Worm (Caenorhabditis elegans): Measurements from ENCODE around the gene snf-9.

The snf-9 gene

DNA sequence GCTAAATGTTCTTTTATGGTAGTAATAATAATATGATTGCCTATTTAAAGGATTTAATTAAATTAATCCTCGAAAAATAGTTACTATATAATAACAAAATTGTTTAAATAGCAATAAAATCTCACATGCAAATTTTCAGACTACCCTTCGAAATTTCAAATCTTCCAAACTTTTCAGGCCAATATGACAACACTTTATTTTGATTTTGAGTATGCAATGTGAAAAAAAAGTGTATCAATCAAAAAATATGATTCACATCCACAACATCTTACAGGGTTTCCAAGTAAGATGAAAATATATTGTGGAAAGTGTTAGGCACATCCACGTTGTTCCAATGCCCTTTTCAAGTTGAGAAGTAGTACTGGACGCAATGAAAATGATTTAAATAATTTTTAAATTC lies at the start of gene snf-9:
TSS of gene snf-9 (plus strand) at position 301 of the 400 bp plus-strand sequence.
- no peak for TF ChIP-seq unc-62 (GFP tag; optimal IDR thresholded peaks at IDR 0.05)

DNA sequence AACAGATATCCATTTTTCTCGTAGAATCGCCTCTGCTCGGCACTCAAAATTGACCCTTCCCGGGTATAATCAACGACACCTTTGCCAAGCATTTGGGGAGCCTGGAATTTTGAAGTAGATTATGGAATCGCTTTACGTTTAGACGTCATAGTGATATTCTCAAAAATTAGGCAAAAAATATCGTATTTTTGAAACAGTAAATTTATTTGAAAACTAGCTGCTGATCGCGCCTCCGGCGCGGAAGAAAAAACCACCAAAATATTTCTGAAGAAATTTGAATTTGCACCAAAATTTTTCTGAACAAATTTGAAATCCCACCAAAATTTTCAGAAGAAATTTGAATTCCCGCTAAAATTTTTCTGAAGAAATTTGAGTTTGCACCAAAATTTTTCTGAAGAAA lies 49.6 kb upstream of the snf-9 start, which contains the start of gene ZK550.6:
TSS of gene ZK550.6 (minus strand) at position 101 of the 400 bp plus-strand sequence.
- TF ChIP-seq unc-62 (GFP tag; optimal IDR thresholded peaks at IDR 0.05) = no peak

DNA sequence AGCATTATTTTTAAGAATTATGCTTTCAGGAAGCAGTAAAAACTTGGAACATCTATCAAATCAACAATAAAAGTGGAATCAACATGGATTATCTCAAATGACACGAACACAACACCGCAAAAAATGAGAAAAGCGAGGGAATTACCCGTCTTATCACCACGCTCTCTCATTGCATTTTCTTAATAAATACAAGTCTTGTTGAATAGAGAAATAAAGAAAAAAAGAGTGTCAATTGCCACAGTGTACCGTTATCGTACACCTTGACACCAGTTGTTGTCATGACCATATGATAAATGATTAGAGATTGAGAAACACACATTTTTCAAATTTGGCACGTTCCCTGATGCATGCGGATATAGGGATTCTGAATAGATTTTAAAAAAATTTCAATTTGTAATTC lies 48.2 kb upstream of the snf-9 start:
- TF ChIP-seq unc-62 (GFP tag; optimal IDR thresholded peaks at IDR 0.05) = no peak

DNA sequence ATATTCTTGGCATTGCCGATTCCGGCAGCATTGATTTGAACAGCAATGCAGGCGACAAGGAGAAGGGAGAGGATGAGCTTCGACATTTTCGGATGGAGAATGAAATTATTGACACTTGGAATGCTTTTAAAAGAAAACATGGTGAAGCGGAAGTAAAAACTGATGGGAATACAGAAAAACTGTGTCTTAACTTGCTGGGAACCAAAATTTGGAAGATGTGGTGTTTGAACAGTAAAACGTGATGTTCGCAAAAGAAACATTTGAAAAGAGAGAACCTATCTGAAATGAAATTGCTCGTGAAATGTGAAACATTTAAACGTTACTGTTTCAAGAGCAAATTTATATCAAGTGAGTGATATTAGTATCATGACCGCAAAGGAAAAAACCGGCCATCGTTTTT lies 47.2 kb upstream of the snf-9 start, which contains the start of gene F26D10.13:
TSS of gene F26D10.13 (minus strand) at position 101 of the 400 bp plus-strand sequence.
- TF ChIP-seq unc-62 (GFP tag; optimal IDR thresholded peaks at IDR 0.05) = no peak

DNA sequence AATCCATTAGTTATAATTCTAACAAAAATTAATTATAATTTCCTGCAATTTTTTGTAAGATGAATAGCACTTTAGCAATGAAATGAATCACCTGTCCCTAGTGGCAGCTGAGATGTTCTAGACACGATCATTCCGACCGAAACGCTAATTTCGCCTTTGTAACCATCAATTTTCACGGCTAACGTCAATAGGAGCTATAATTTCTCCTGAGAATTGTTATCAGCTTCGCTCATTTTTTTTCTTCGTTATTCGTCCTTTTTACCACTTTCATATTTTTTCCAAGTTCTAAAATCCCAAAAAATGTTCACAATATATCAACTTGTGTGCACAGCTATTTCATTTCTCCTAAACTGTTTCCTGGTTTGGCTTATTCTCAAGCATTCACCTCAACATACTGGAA lies 46.7 kb upstream of the snf-9 start, which contains the start of gene str-187:
TSS of gene str-187 (plus strand) at position 301 of the 400 bp plus-strand sequence.
- TF ChIP-seq unc-62 (GFP tag; optimal IDR thresholded peaks at IDR 0.05) = no peak

DNA sequence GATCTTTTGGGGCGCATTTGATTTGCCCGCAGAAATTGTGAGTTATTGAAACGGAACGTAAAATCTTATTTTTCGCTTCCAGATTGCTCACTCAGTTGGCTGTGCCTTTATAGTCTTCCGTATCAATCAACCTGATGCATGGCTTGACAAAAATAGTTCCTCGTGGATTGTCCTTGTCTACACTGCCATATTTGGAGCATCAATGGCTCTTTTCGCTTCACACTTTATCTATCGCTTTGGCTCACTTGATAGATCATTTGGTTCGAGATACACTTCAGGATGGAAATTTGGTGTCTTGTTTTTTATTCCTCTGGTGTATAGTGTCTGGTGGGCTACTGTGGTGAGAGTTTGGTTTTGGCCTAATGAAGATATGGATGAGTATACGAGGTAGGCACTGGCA lies 46.2 kb upstream of the snf-9 start:
- TF ChIP-seq unc-62 (GFP tag; optimal IDR thresholded peaks at IDR 0.05) = no peak

DNA sequence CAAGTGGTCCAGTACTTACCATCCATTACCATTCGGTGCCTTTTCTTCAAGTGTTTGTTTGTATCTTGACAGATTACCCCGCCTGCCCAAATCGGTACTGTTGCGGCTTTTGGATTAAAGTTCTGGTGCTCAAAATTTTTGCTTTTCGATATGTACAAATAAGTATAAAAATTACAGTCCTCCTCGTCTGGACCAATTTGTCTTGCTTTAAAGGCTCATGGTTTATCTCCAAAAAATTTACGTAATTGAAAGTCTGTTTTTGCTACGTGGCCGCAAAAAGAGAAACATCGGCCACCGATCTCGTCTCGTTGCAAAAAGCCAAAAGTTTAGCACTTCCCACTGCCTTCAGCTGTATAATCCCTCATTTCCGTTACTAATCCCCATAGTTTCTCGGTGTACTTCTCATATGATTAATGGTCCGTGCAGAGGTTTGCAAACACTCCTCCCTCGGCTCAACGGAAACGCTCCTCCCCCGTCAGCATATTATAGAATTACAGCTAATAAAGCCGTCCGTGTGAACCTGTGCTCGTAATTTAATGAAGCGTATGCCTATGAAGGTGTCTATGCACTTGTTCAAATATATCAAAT lies 44.5 kb upstream of the snf-9 start:
- no peak for TF ChIP-seq unc-62 (GFP tag; optimal IDR thresholded peaks at IDR 0.05)

DNA sequence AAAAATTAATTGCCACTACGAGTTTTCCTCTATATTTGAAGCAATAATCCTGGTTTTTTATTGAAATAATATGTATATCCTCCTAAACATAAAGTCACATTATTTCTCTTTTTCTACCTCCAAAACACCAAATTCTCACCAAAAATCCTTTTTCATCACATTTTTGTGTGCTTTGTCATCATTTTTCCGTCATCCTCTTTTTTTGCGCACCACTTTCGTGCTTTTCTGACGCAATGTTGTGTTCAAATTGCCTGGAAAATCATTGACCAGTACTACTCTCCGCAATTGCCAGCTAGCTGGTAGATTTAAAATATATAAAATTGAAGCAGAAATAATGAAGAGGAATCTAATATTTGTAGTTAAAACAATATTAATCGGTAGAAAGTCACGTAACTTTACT lies 43.9 kb upstream of the snf-9 start:
- no peak for TF ChIP-seq unc-62 (GFP tag; optimal IDR thresholded peaks at IDR 0.05)

DNA sequence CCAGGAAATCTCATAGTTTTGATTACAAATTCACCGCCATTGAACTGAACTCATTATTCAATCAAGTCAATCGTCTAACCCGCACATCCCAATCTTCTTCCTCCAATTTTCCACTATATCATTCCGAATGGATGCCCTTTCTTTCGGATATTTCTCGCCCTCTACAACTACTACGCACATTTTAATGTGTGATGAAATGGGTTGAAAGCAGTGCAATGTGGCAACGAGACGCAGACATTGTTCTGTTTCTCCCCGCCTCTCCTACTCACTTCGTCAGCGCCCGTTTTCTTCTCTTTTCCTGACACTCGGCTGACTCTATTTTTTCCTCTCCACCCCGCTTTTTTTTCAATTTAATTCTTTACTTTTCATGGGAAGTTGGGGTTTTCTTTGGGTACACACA lies 43.3 kb upstream of the snf-9 start:
- TF ChIP-seq unc-62 (GFP tag; optimal IDR thresholded peaks at IDR 0.05) = no peak

DNA sequence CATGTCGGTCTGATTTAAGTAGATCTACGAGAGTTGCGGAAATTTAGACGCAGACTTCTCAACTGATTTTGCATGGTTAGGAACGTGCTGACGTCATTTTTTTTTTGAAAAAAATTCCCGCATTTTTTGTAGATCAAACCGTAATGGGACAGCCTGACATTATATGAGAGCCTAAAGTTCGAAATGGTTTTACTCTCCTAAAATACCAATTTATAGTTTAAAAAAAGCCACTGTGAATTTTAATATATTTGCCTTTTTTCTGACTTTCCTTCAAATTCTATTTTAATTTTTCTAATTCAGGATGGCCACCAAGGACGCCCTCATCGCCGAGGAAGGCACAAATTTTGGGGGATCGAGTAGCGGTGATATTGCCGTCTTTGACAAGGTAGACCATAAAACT lies 42.9 kb upstream of the snf-9 start, which contains the start of gene atgp-1:
TSS of gene atgp-1 (plus strand) at position 301 of the 400 bp plus-strand sequence.
- no peak for TF ChIP-seq unc-62 (GFP tag; optimal IDR thresholded peaks at IDR 0.05)

DNA sequence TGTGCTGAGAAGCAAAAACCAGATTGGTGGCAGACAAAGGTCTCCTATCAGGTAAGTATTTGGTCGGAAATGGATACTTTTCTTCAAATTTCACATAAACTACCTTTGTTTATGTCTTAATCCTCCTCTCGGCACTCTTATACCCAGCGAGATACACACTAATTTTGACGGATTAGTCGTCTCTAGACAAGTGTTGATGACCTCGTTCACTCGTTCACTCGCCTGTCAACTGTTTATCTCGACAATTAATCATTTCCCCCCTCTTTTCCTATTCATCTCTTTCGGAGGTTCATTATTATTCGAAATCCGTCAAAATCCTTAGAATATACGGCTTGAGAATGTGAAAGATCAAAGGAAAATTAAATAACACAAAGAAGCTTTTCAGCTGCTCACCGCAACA lies 42.2 kb upstream of the snf-9 start:
- no peak for TF ChIP-seq unc-62 (GFP tag; optimal IDR thresholded peaks at IDR 0.05)

DNA sequence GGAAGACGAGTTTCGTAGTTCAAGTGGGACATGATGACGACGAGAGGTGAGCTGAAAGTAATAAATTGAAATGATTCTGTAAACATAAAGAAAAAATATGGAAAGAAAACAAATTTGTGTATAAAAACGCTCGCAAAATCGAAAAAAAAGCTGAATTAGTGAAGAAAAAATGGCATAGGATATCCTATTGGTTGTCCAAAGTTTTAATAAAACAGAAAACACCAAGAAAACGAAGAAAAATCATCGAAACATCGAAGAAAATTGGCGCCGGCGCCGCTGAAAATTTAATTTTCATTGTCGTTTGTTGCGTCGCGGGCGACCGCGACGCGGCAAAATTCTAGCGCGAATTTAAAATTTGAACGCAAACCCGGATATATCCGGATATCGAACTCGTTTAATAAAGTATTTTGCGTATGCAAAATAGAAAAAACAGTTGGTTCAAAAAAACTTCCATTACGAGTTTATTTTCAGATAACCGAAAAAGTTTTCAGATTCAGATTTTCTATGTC lies 38.3 kb upstream of the snf-9 start, which contains the start of gene gln-5:
TSS of gene gln-5 (minus strand) at position 51 of the 509 bp plus-strand sequence.
- TF ChIP-seq unc-62 (GFP tag; optimal IDR thresholded peaks at IDR 0.05) = no peak

DNA sequence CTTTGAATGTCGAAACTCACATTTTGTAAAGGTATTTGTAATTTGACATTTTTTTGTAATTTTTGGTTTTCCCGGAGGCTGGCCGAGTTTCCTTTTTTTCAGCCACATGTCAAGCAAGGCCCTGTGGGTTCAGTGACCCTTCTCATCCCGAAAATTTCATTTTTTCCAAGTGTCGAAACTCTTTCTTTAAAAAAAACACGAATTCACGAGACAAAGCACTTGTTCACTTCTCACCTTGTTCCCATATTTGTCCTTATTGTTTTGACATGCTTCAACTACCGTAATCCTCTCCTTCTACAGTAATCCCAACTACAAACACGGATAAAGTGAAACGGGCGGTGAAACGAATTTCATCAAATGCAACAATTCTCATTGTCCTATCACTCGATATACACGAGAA lies 36.7 kb upstream of the snf-9 start, which contains the start of gene lhfp-4:
TSS of gene lhfp-4 (plus strand) at position 301 of the 400 bp plus-strand sequence.
- no peak for TF ChIP-seq unc-62 (GFP tag; optimal IDR thresholded peaks at IDR 0.05)

DNA sequence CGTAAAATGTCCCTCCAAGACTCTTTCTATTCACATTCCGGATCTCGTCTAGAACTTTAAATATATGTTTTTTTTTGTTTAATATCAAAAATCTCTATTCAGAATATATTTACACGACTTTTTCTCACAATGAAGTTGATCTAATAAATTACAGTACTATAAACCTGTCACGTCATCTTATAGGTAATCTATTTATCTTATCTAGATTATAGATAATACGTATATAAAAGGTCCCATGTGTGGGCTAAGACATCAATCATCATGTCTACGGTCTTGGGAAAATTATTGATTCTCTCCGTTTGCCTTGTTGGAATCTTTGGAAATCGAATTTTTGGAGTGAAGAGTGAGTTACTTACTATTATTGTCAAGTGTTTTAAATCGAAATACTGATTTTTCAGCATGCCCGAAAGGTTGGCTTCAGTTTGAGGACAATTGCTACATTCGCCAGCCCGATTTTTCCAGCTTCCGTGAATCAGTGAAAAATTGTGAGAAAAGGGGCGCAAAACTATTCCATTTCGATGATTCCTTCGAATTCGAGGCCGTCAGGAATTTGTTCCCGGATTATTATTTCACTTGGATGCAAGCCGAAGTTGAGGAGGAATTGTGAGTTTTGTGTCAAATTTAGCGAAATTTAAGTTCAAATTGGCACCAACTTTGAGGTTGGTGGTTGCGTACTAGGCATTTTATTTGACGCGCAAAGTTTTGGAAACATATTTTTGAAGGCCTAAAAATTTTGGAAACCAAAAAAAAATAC lies 35.1 kb upstream of the snf-9 start, which contains the start of gene clec-196:
TSS of gene clec-196 (plus strand) at position 252 of the 754 bp plus-strand sequence.
- no peak for TF ChIP-seq unc-62 (GFP tag; optimal IDR thresholded peaks at IDR 0.05)

DNA sequence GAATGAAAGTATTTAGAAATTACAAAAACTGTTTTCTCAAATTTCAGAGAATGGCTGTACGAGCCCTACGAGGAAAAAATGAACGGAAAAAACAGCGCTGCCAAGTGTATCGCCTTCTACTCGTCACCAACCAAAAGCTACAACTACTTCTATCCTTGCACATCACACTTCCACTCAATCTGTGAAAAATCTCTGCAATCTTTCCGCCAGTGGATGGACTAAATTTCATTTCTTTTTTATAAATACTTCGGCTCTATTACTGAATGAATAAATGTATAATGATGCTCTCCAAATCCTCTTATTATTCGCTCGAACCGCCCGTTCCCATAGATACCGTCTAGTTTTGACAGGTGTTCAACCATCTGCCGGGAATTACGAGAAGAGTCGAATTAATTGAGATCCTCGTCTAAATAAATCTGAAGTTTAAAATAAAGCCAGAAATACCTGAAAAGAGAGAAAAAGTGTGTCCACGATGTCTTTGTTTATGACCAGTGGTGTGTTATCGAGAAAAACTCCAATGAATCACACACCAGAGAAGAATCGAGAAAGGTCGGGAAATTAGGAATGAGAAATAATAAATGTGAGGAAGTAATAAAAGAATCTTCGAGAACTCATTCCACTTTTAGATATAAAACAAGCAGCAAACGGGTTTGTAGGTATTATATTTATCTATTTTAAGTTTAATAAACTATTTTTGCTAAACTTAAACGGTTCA lies 34.3 kb upstream of the snf-9 start:
- no peak for TF ChIP-seq unc-62 (GFP tag; optimal IDR thresholded peaks at IDR 0.05)

DNA sequence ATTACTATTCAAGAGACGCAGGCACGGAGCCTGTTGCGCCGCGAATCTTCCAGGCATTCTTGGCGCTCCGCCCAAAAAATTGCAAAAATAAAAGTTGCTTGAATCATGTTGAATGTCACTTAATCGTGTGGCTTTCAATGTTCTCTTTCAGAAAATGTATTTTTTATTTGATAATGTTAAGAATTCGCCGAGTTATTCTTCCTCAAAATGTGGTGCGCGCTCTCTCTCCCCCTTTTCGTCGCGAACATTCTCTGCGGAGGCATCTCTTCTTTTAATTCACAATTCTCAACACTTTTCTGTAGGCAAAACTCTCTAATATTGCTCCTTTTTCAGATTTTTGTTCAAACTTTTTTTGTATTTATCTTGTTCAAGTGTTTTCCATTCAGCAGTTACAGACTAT lies 33.6 kb upstream of the snf-9 start:
- no peak for TF ChIP-seq unc-62 (GFP tag; optimal IDR thresholded peaks at IDR 0.05)

Measured in whole organism, dauer.